Worm (Caenorhabditis elegans) whole organism, dauer: ENCODE data around the gene H40L08.1.

Source experiments
- unc-62 ChIP-seq: sonication (generic microtip); optimal IDR thresholded peaks from 2 replicates; lab custom pipeline; 2017; ENCODE audit warnings: missing biosample characterization, missing genetic modification reagents, missing genetic modification characterization

Gene H40L08.1

ce11 chrX:15092775-15093386, 9.0 kb upstream of the H40L08.1 start:
- no peak for TF ChIP-seq unc-62 (GFP tag; lab: Kevin White, UChicago)

DNA sequence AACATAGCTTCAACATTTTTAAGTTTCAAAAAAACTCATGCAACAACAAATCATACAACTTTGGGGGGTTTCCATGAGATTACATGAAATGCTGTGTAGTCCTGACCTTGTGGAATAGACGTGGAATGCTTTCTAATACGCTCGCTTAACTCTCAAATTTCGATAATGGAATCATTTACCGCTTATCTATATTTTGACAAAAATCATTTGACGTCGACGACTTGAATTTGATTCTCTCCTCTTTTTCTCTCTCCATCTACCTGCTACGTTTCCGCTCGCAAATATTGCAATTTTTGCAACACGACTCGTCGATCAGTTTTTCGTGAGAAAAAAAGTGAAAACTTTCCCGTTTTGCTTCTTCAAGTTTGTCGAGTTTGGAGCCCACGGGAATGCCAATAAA, 5.2 kb upstream of the H40L08.1 start, which contains the start of gene flr-4:
flr-4 (plus strand) TSS at position 275 of the 400 bp plus-strand sequence.
- TF ChIP-seq unc-62 (GFP tag; lab: Kevin White, UChicago), result no peak

DNA sequence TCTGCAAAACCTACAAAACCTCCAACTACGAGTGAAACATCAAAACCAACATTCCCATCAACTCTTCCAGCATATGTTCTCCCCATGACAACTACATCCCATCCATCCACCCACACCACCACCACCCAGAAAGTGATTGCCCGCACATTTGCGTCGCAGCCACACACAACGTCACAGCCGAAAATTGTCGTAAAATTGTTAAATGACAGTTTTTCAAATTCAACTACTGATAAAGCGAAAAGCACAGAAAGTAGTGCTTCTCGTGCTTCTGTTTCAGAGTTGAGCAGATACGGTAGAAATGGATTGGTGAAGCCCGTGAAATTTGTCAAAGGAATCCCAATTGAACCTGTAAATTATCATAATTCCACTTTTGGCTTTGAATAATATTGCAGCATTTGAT, 3.9 kb upstream of the H40L08.1 start:
- TF ChIP-seq unc-62 (GFP tag; lab: Kevin White, UChicago), result no peak

DNA sequence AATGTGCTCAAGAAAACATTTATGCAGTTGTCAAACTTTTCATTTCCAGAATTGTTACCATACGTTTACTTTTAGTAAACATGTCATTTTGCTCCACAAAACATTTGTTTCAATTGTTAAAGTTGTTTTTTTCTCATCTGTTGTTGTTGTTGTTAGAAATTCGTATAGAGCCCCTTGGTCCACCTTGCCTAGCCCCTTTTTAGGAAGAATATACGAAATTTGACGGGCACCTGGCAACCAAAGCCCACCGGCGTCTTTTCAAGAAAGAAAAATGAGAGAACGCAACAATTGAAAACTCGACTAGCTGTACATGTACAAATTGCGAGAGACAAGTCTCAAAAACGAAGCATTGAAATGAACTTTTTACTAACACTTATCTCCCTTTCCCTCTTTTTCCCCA, 509 bp upstream of the H40L08.1 start, which contains the start of gene F09B12.5:
F09B12.5 (plus strand) TSS at position 301 of the 400 bp plus-strand sequence.
- TF ChIP-seq unc-62 (GFP tag; lab: Kevin White, UChicago), result no peak

- TF ChIP-seq unc-62 (GFP tag; lab: Kevin White, UChicago), result no peak
Measured at ce11 chrX:15081486-15081885, 2.4 kb downstream of the H40L08.1 start.

DNA sequence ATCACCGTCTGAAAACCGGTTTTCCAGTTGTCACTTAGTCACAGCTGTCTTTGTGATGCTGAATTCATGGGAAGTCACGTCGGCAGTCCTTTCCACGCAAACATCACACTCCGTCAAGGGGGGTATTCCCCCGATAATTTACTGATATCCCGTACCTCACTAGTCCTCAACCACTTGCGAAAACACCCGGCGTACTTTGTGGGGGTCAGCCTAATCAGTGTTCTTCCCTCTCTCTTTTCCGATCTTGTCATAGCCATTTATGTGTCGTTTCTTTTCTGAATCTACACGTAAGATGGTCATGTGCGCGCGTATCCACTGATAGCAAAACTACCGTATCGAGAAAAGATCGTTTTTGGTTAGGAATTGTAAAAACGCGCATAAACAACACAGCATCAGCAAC, 4.5 kb downstream of the H40L08.1 start:
- no peak for TF ChIP-seq unc-62 (GFP tag; lab: Kevin White, UChicago)

DNA sequence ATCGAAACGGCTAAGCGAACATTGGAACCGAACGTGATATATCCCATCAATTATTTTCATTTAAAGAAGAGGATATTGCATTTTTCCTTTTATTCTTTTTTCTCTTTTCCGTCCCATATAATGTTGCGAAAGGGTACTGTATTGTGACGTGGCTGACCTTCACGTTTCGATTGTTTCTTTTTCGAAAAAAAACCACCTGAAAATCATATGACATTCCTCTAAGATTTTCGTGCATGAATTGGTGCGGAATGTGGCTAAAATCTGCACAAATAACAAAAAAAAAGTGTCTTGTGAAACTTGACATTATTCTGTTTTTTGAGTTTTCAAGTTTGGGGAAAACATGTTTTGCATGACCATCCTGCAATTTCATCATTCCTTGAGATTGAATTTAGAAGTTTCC, 5.6 kb downstream of the H40L08.1 start:
- no peak for TF ChIP-seq unc-62 (GFP tag; lab: Kevin White, UChicago)

DNA sequence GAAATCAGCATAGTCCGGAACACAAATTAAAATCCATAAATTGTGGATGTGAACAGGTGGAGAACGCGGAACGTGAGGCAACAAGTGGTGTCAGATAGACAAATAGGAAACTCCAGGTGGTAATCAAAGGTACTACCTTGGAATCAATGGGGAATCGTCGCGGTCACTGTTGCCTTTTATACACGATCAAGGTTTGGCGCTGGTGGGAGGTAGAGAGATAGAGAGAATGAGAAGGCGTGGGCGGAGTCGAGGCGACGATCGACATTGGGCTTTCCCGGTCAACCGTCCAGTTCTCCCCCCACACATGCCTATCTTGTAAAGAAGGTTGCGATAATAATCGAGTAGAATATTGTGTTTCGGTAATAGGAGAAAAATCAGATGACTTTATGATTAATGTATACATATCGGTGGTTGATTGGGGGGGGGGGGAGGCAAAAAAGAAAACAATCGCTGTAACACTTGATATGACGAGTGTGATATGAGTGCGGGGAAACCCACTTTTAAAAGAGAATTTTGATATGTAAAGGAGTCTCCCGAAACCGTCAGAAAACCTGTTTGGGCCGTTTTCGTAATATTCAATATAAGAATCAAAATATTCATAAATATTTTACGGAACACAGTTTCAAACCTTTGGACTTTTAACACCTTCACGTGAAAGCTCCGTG, 6.2 kb downstream of the H40L08.1 start, which contains the start of the genes H40L08.8, H40L08.2 and H40L08.7:
H40L08.8 (minus strand) TSS at position 37 of the 665 bp plus-strand sequence.
H40L08.2 (minus strand) TSS at position 148 of the 665 bp plus-strand sequence.
H40L08.7 (minus strand) TSS at position 148 of the 665 bp plus-strand sequence.
- no peak for TF ChIP-seq unc-62 (GFP tag; lab: Kevin White, UChicago)

ce11 chrX:15076909-15077308, 7.0 kb downstream of the H40L08.1 start:
- no peak for TF ChIP-seq unc-62 (GFP tag; lab: Kevin White, UChicago)

DNA sequence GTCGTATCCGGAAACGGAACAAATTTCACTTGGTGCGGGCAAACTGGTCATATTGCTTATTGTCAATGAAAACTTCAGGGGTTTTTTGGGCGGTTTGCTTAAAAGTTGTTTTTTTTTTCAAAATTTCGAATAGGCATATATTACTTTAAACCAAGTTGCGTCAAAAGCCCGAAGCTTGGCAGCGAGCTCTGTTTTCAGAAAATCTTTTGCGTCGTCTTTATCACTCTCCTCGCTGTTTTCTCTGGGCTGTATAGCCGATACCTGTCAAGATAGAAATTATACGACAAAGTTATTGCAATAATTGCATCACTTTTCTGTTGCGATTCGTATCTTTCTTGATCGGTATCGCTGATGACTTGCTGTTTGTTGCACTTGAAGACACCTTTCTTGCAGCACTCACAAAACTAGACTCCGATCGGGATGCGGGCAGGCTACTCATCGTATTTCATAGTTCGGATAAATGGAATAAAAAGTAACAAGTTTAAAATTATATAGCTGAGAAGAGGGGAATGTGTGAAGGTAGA, 7.8 kb downstream of the H40L08.1 start, which contains the start of the genes H40L08.3 and H40L08.9:
H40L08.3 (minus strand) TSS at position 51 of the 524 bp plus-strand sequence.
H40L08.9 (minus strand) TSS at position 439 of the 524 bp plus-strand sequence.
- TF ChIP-seq unc-62 (GFP tag; lab: Kevin White, UChicago), result no peak

- TF ChIP-seq unc-62 (GFP tag; lab: Kevin White, UChicago), result no peak
Measured at ce11 chrX:15075170-15075569, 8.7 kb downstream of the H40L08.1 start.

DNA sequence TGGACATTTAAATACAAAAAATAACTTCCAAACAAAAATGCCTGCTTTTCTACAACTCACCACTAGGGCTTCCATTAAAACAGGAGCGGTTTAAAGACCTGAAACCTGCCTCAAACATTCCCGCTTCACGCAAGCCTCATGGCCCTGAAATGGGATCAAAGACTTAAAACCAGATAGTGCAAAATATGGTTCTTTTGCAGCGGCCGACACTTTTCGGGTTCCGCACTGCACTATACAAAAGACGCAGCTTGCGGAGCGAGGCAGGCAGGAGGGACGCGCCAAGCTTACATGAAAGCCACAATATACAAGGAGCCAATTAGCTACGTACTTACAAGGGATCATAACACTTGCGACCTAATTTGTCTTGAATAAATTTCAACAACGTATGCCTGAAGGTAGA, 10.4 kb downstream of the H40L08.1 start:
- no peak for TF ChIP-seq unc-62 (GFP tag; lab: Kevin White, UChicago)

ce11 chrX:15072877-15073276, 11.0 kb downstream of the H40L08.1 start:
- no peak for TF ChIP-seq unc-62 (GFP tag; lab: Kevin White, UChicago)

- no peak for TF ChIP-seq unc-62 (GFP tag; lab: Kevin White, UChicago)
Measured at ce11 chrX:15070137-15070536, 13.7 kb downstream of the H40L08.1 start.

DNA sequence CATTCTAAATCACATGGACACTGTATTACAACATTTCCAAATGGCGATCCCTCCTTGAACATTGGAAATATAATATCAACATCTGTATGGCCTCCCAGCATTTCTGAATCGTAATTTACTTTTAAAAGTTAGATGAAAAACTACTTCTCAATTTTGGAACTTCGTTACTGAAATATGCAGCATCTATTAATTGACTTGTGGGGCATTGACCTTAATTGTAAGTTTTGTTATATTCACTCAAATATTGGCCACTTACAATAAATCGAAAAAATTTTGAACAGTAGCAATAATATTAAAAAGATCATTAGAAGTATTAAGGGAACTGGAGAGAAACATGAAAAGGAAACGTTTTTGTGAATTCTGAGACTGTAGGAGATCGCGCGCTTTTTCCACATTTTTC, 14.6 kb downstream of the H40L08.1 start, which contains the start of gene mam-6:
mam-6 (minus strand) TSS at position 101 of the 400 bp plus-strand sequence.
- no peak for TF ChIP-seq unc-62 (GFP tag; lab: Kevin White, UChicago)

DNA sequence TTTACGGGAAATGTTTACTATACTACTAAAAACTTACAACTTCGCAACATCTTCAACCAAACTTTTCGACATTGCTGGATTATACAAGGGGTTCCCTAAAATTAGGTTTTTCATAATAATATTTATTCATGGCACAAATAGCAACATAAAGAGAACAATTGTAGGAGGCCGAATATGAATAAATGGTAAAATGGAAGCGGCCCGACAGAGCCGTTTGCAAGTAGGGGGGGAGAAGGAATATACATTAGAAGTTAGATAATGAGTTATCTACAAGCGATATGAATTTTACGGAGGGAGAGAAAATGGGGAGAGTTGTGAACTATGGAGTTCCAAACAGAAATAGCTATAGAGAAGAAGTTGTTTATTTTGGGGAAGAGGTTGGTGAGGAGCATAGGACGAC, 23.6 kb downstream of the H40L08.1 start, which contains the start of gene fbxa-96:
fbxa-96 (minus strand) TSS at position 101 of the 400 bp plus-strand sequence.
- TF ChIP-seq unc-62 (GFP tag; lab: Kevin White, UChicago), result no peak
